Worm (Caenorhabditis elegans) whole organism, L2 larva: ENCODE data around the gene W02B12.12.

Source experiments
- lin-39 ChIP-seq: fragments of 150-350 bp; optimal IDR thresholded peaks from 2 replicates; lab custom pipeline; 2014; ENCODE audit warnings: missing biosample characterization, missing genetic modification reagents, missing genetic modification characterization
- nhr-21 ChIP-seq: fragments of 150-350 bp; optimal IDR thresholded peaks from 2 replicates; lab custom pipeline; 2014; ENCODE audit warnings: missing biosample characterization, missing genetic modification characterization
- unc-39 ChIP-seq: fragments of 150-350 bp; optimal IDR thresholded peaks from 2 replicates; lab custom pipeline; 2014; ENCODE audit warnings: missing biosample characterization, missing genetic modification characterization

DNA sequence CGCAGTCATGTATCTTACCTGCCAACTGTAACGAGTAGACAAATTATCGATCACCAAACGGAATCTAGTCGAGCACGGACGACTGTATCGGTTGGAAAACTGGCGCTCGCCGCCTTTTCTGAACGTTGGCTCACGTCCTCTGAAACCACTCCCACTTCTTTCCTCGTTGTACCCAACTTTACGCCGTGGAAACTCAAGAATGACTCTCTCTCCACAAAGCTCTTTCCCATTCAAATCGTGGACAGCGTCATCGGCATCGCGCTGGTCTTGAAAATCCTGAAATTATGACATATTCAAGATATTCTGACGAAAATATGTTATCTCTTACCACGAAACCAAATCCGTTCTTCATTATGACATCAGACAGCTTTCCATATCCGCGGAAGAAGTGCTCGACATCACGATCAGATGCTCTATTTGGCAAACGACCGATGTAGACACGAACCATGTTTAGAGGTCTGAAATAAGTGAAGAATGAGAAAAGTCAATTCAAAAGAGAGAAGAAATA, 26.4 kb downstream of the W02B12.12 start, which contains the start of gene rsp-2:
- no peak for TF ChIP-seq nhr-21 (tag; lab: Kevin White, UChicago)
- TF ChIP-seq unc-39 = no peak
- no peak for TF ChIP-seq lin-39 (tag; lab: Kevin White, UChicago)
